Fruit fly (Drosophila melanogaster) whole organism, embryonic: ENCODE measurements around the gene Pvr.

Experiments used
- ATbp ChIP-seq: fragments of 200-800 bp; sonication (Bioruptor generic); optimal IDR thresholded peaks from 2 replicates; lab custom pipeline; 2017; ENCODE audit warnings: missing biosample characterization, mild to moderate bottlenecking, missing genetic modification characterization, missing genetic modification reagents
- Atf6 ChIP-seq: fragments of 200-800 bp; sonication (Bioruptor generic); IDR thresholded peaks from 2 replicates; pipeline ENCODE4 v1.3.6; 2022; ENCODE audit warnings: missing biosample characterization, missing genetic modification characterization
- CG10274 ChIP-seq: fragments of 200-800 bp; sonication (Bioruptor generic); optimal IDR thresholded peaks from 3 replicates; lab custom pipeline; 2017; ENCODE audit warnings: missing biosample characterization, mild to moderate bottlenecking, missing genetic modification characterization
- CG11247 ChIP-seq: fragments of 200-800 bp; sonication (Bioruptor generic); IDR thresholded peaks from 2 replicates; pipeline ENCODE4 v1.3.6; 2022; ENCODE audit warnings: missing biosample characterization, missing genetic modification characterization
- CG11723 ChIP-seq: fragments of 200-800 bp; sonication (Bioruptor generic); optimal IDR thresholded peaks from 2 replicates; lab custom pipeline; 2017; ENCODE audit warnings: missing biosample characterization, mild to moderate bottlenecking, missing genetic modification characterization
- CG12219 ChIP-seq: fragments of 200-800 bp; sonication (Bioruptor generic); optimal IDR thresholded peaks from 3 replicates; lab custom pipeline; 2018; ENCODE audit warnings: missing biosample characterization, mild to moderate bottlenecking, missing genetic modification characterization
- CG12744 ChIP-seq: fragments of 200-800 bp; sonication (Bioruptor generic); optimal IDR thresholded peaks from 2 replicates; lab custom pipeline; 2016; ENCODE audit warnings: missing biosample characterization, missing genetic modification characterization
- CG12769 ChIP-seq: fragments of 200-800 bp; sonication (Bioruptor generic); optimal IDR thresholded peaks from 2 replicates; lab custom pipeline; 2019; ENCODE audit warnings: missing biosample characterization, mild to moderate bottlenecking, missing genetic modification characterization, moderate library complexity
- CG13123 ChIP-seq: fragments of 200-800 bp; sonication (Bioruptor generic); optimal IDR thresholded peaks from 2 replicates; lab custom pipeline; 2016; ENCODE audit warnings: missing biosample characterization, missing genetic modification characterization
- CG14710 ChIP-seq: fragments of 200-800 bp; sonication (Bioruptor generic); optimal IDR thresholded peaks from 3 replicates; lab custom pipeline; 2019; ENCODE audit warnings: missing biosample characterization, mild to moderate bottlenecking, missing genetic modification characterization, moderate library complexity
- CG16779 ChIP-seq: fragments of 200-800 bp; sonication (Bioruptor generic); IDR thresholded peaks from 2 replicates; pipeline ENCODE4 v1.3.6; 2022; ENCODE audit warnings: missing biosample characterization, missing genetic modification characterization
- CG1792 ChIP-seq: fragments of 200-800 bp; sonication (Bioruptor generic); optimal IDR thresholded peaks from 2 replicates; lab custom pipeline; 2016; ENCODE audit warnings: missing biosample characterization, missing genetic modification characterization
- CG18011 ChIP-seq: fragments of 200-800 bp; sonication (Bioruptor generic); optimal IDR thresholded peaks from 2 replicates; lab custom pipeline; 2017; ENCODE audit warnings: missing biosample characterization, missing genetic modification characterization, mild to moderate bottlenecking, moderate library complexity, missing genotype
- CG18764 ChIP-seq: fragments of 200-800 bp; sonication (Bioruptor generic); optimal IDR thresholded peaks from 3 replicates; lab custom pipeline; 2016; ENCODE audit warnings: missing biosample characterization, missing genetic modification characterization
- CG2129 ChIP-seq: fragments of 200-800 bp; sonication (Bioruptor generic); IDR thresholded peaks from 2 replicates; pipeline ENCODE4 v1.3.6; 2022; ENCODE audit warnings: missing biosample characterization, missing genetic modification characterization; ENCODE audit not compliant: partially characterized antibody
- CG2199 ChIP-seq: fragments of 200-800 bp; sonication (Bioruptor generic); IDR thresholded peaks from 3 replicates; pipeline ENCODE4 v1.3.6; 2022; ENCODE audit warnings: missing biosample characterization, missing genetic modification characterization
- CG3065 ChIP-seq: fragments of 200-800 bp; sonication (Bioruptor generic); optimal IDR thresholded peaks from 2 replicates; lab custom pipeline; 2016; ENCODE audit warnings: missing biosample characterization, missing genetic modification characterization
- CG3163 ChIP-seq: fragments of 200-800 bp; sonication (Bioruptor generic); optimal IDR thresholded peaks from 3 replicates; lab custom pipeline; 2016; ENCODE audit warnings: missing biosample characterization, missing genetic modification characterization
- CG5180 ChIP-seq: fragments of 200-800 bp; sonication (Bioruptor generic); optimal IDR thresholded peaks from 3 replicates; lab custom pipeline; 2017; ENCODE audit warnings: missing biosample characterization, missing genetic modification characterization, mild to moderate bottlenecking, moderate library complexity, missing genetic modification reagents
- CG6683 ChIP-seq: fragments of 200-800 bp; sonication (Bioruptor generic); optimal IDR thresholded peaks from 2 replicates; lab custom pipeline; 2017; ENCODE audit warnings: missing biosample characterization, mild to moderate bottlenecking, missing genetic modification characterization, missing genetic modification reagents
- CG7987 ChIP-seq: fragments of 200-800 bp; sonication (Bioruptor generic); optimal IDR thresholded peaks from 2 replicates; lab custom pipeline; 2018; ENCODE audit warnings: missing biosample characterization, mild to moderate bottlenecking, missing genetic modification characterization, moderate library complexity
- CG8765 ChIP-seq: fragments of 200-800 bp; sonication (Bioruptor generic); IDR thresholded peaks from 2 replicates; pipeline ENCODE4 v1.3.6; 2022; ENCODE audit warnings: missing biosample characterization, missing genetic modification characterization
- CG8944 ChIP-seq: fragments of 200-800 bp; sonication (Bioruptor generic); optimal IDR thresholded peaks from 3 replicates; lab custom pipeline; 2016; ENCODE audit warnings: missing biosample characterization, missing genetic modification characterization
- CHES-1-like ChIP-seq: fragments of 200-800 bp; sonication (Bioruptor generic); optimal IDR thresholded peaks from 2 replicates; lab custom pipeline; 2016; ENCODE audit warnings: missing biosample characterization, missing genetic modification characterization
- CrebB ChIP-seq: fragments of 200-800 bp; sonication (Bioruptor generic); optimal IDR thresholded peaks from 3 replicates; lab custom pipeline; 2018; ENCODE audit warnings: missing biosample characterization, mild to moderate bottlenecking, missing genetic modification characterization
- D ChIP-seq, 2 experiments: fragments of 200-800 bp in 1 of 2; fragments of >200 bp in 1 of 2; sonication (Bioruptor generic) in 1 of 2; optimal IDR thresholded peaks; 2 replicates in 1 of 2; 3 replicates in 1 of 2; lab custom pipeline; 2017; ENCODE audit warnings: mild to moderate bottlenecking in 1 of 2, missing biosample characterization in 1 of 2, missing genetic modification characterization in 1 of 2, missing genetic modification reagents in 1 of 2
- D19A ChIP-seq: fragments of 200-800 bp; optimal IDR thresholded peaks from 3 replicates; lab custom pipeline; 2019; ENCODE audit warnings: missing biosample characterization, mild to moderate bottlenecking, missing genetic modification characterization, moderate library complexity
- Dp ChIP-seq: fragments of 200-800 bp; sonication (Bioruptor generic); optimal IDR thresholded peaks from 2 replicates; lab custom pipeline; 2018; ENCODE audit warnings: missing biosample characterization, mild to moderate bottlenecking, missing genetic modification characterization, moderate library complexity
- Dref ChIP-seq: fragments of 200-800 bp; sonication (Bioruptor generic); IDR thresholded peaks from 2 replicates; pipeline ENCODE4 v1.3.6; 2022; ENCODE audit warnings: missing biosample characterization, missing genetic modification characterization
- E2f1 ChIP-seq: fragments of 200-800 bp; sonication (Bioruptor generic); IDR thresholded peaks from 2 replicates; pipeline ENCODE4 v1.3.6; 2022; ENCODE audit warnings: missing biosample characterization, missing genetic modification characterization
- Elba2 ChIP-seq: fragments of 200-800 bp; sonication (Bioruptor generic); optimal IDR thresholded peaks from 3 replicates; lab custom pipeline; 2016; ENCODE audit warnings: missing biosample characterization, missing genetic modification characterization
- Kr ChIP-seq: fragments of 200-800 bp; sonication (Bioruptor generic); optimal IDR thresholded peaks from 2 replicates; lab custom pipeline; 2017; ENCODE audit warnings: missing biosample characterization, mild to moderate bottlenecking, missing genetic modification characterization
- Mrtf ChIP-seq: fragments of 200-800 bp; sonication (Bioruptor generic); IDR thresholded peaks from 3 replicates; pipeline ENCODE4 v1.3.6; 2022; ENCODE audit warnings: missing biosample characterization, missing genetic modification characterization
- NFAT ChIP-seq: fragments of 200-800 bp; sonication (Bioruptor generic); IDR thresholded peaks from 2 replicates; pipeline ENCODE4 v1.3.6; 2022; ENCODE audit warnings: missing biosample characterization, missing genetic modification characterization
- NK7.1 ChIP-seq: fragments of 200-800 bp; sonication (Bioruptor generic); optimal IDR thresholded peaks from 3 replicates; lab custom pipeline; 2016; ENCODE audit warnings: missing biosample characterization, missing genetic modification characterization
- Scr ChIP-seq: fragments of 200-800 bp; sonication (Bioruptor generic); IDR thresholded peaks from 2 replicates; pipeline ENCODE4 v1.3.6; 2022; ENCODE audit warnings: missing biosample characterization, missing genetic modification characterization; ENCODE audit not compliant: partially characterized antibody
- Sox102F ChIP-seq: fragments of 200-800 bp; sonication (Bioruptor generic); optimal IDR thresholded peaks from 2 replicates; lab custom pipeline; 2018; ENCODE audit warnings: missing biosample characterization, mild to moderate bottlenecking, missing genetic modification characterization, moderate library complexity
- Vsx1 ChIP-seq: fragments of 200-800 bp; sonication (Bioruptor generic); optimal IDR thresholded peaks from 2 replicates; lab custom pipeline; 2017; ENCODE audit warnings: missing biosample characterization, mild to moderate bottlenecking, missing genetic modification characterization, missing genetic modification reagents
- caup ChIP-seq: fragments of 200-800 bp; sonication (Bioruptor generic); optimal IDR thresholded peaks from 3 replicates; lab custom pipeline; 2017; ENCODE audit warnings: missing biosample characterization, mild to moderate bottlenecking, missing genetic modification characterization, moderate library complexity; ENCODE audit not compliant: severe bottlenecking
- emc ChIP-seq: fragments of 200-800 bp; sonication (Bioruptor generic); optimal IDR thresholded peaks from 2 replicates; lab custom pipeline; 2016; ENCODE audit warnings: missing biosample characterization, missing genetic modification characterization
- fd3F ChIP-seq: fragments of 200-800 bp; sonication (Bioruptor generic); optimal IDR thresholded peaks from 2 replicates; lab custom pipeline; 2018; ENCODE audit warnings: missing biosample characterization, mild to moderate bottlenecking, missing genetic modification characterization, moderate library complexity
- lmd ChIP-seq: fragments of 200-800 bp; sonication (Bioruptor generic); IDR thresholded peaks from 2 replicates; pipeline ENCODE4 v1.3.6; 2022; ENCODE audit warnings: missing biosample characterization, missing genetic modification characterization
- nerfin-2 ChIP-seq: fragments of 200-800 bp; sonication (Bioruptor generic); IDR thresholded peaks from 2 replicates; pipeline ENCODE4 v1.3.6; 2022; ENCODE audit warnings: missing biosample characterization, missing genetic modification characterization; ENCODE audit not compliant: partially characterized antibody
- otp ChIP-seq: fragments of 200-800 bp; sonication (Bioruptor generic); IDR thresholded peaks from 3 replicates; pipeline ENCODE4, ENCODE4 v1.3.6; 2022; ENCODE audit warnings: missing biosample characterization, missing genetic modification characterization
- pho ChIP-seq: fragments of 200-800 bp; sonication (Bioruptor generic); optimal IDR thresholded peaks from 2 replicates; lab custom pipeline; 2016; ENCODE audit warnings: missing biosample characterization, missing genetic modification characterization
- scrt ChIP-seq: fragments of 200-800 bp; sonication (Bioruptor generic); optimal IDR thresholded peaks from 2 replicates; lab custom pipeline; 2018; ENCODE audit warnings: missing biosample characterization, mild to moderate bottlenecking, missing genetic modification characterization, moderate library complexity
- shn ChIP-seq: fragments of 200-800 bp; sonication (Bioruptor generic); optimal IDR thresholded peaks from 3 replicates; lab custom pipeline; 2016; ENCODE audit warnings: missing biosample characterization, missing genetic modification characterization
- sisA ChIP-seq: fragments of 200-800 bp; sonication (Bioruptor generic); IDR thresholded peaks from 2 replicates; pipeline ENCODE4 v1.3.6; 2022; ENCODE audit warnings: missing biosample characterization, missing genetic modification characterization
- slou ChIP-seq: fragments of 200-800 bp; sonication (Bioruptor generic); optimal IDR thresholded peaks from 3 replicates; lab custom pipeline; 2016; ENCODE audit warnings: missing biosample characterization, missing genetic modification characterization
- sob ChIP-seq: fragments of 200-800 bp; sonication (Bioruptor generic); IDR thresholded peaks from 2 replicates; pipeline ENCODE4 v1.3.6; 2022; ENCODE audit warnings: missing biosample characterization, missing genetic modification characterization
- tna ChIP-seq: fragments of 200-800 bp; sonication (Bioruptor generic); IDR thresholded peaks from 2 replicates; pipeline ENCODE4 v1.3.6; 2022; ENCODE audit warnings: missing biosample characterization, missing genetic modification characterization; ENCODE audit not compliant: partially characterized antibody

Pvr gene

DNA sequence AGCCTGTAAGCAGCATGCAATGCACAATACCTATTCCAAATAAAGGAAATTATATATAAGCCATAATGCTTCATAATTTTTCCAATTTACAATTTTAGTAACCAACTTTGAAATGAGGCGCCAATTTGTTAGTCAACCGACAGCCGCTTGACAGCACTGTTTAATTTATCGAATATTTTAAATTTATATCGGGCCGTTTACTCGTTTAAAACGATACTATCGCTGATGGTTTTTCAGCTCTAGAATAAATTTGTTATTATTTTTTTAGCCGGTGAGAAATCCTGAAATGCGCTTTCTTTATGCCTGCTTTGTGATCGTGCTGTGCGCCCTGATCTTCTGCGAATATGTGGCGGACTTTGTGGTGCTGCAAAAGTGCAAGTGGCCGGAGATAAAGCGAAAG lies 40.9 kb downstream of the Pvr start, which contains the start of gene PGAP5 (continued):
- TF ChIP-seq CG2129 (GFP tag; lab: Robert Waterston, UW) (peak; percentile 94), sob (GFP tag; lab: Robert Waterston, UW) (peak; percentile 62), CG12769 (no peak), CG1792 (GFP tag; lab: Kevin White, UChicago) (no peak), pho (GFP tag; lab: Kevin White, UChicago) (peak; percentile 24), CG8944 (GFP tag; lab: Kevin White, UChicago) (no peak), emc (GFP tag; lab: Kevin White, UChicago) (no peak), Scr (GFP tag; lab: Robert Waterston, UW) (peak; percentile 93), CG8765 (GFP tag; lab: Robert Waterston, UW) (no peak), scrt (no peak), Mrtf (GFP tag; lab: Robert Waterston, UW) (no peak), Kr (GFP tag; lab: Kevin White, UChicago) (no peak), CG3163 (GFP tag; lab: Kevin White, UChicago) (no peak), CG18764 (GFP tag; lab: Kevin White, UChicago) (no peak), CG12744 (GFP tag; lab: Kevin White, UChicago) (no peak), E2f1 (no peak), CG14710 (peak; percentile 56), lmd (GFP tag; lab: Robert Waterston, UW) (no peak), Atf6 (no peak), CG10274 (GFP tag; lab: Kevin White, UChicago) (no peak), slou (GFP tag; lab: Kevin White, UChicago) (no peak), sisA (GFP tag; lab: Robert Waterston, UW) (no peak), Vsx1 (no peak), CG7987 (GFP tag; lab: Kevin White, UChicago) (no peak), CG16779 (no peak), CG2199 (no peak), CG5180 (GFP tag; lab: Kevin White, UChicago) (no peak), Sox102F (no peak), NK7.1 (no peak), CG3065 (GFP tag; lab: Kevin White, UChicago) (no peak), D19A (no peak), Elba2 (GFP tag; lab: Kevin White, UChicago) (no peak), NFAT (GFP tag; lab: Robert Waterston, UW) (no peak), fd3F (no peak), CG11247 (GFP tag; lab: Robert Waterston, UW) (no peak), D (optimal IDR thresholded peaks at IDR 0.05; lab: Kevin White, UChicago) (no peak), D (GFP tag; optimal IDR thresholded peaks at IDR 0.05; lab: Kevin White, UChicago) (no peak), otp (no peak), CG12219 (GFP tag; lab: Kevin White, UChicago) (no peak), CG11723 (GFP tag; lab: Kevin White, UChicago) (no peak), ATbp (GFP tag; lab: Kevin White, UChicago) (no peak), CHES-1-like (GFP tag; lab: Kevin White, UChicago) (peak; percentile 26), CG13123 (GFP tag; lab: Kevin White, UChicago) (no peak), shn (GFP tag; lab: Kevin White, UChicago) (no peak), CG6683 (GFP tag; lab: Kevin White, UChicago) (no peak), tna (GFP tag; lab: Robert Waterston, UW) (peak; percentile 81), Dp (GFP tag; lab: Kevin White, UChicago) (peak; percentile 96), caup (no peak), Dref (peak; percentile 89), nerfin-2 (GFP tag; lab: Robert Waterston, UW) (peak; percentile 74), CG18011 (peak; percentile 10), CrebB (no peak)
